Worm (Caenorhabditis elegans): ENCODE measurements around the gene drr-2.

drr-2 gene

DNA sequence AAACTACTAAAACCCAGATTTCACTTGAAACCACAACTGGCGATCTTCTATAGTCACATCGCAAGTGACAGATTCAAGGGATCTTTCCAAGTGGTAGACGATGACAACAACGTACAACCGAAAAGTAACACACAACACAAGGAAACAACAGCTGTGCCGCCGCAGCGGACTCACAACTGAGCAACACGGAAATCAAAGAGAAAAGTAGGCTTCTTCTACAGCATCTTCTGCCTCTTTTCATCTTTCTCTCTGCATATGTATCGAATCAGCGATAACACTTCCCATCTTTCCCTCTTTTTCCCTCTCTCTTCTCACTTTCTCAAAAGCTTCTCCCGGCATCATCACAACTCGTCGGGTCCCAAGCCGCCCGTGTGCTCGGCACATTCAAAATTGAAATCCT, 26.6 kb downstream of the drr-2 start, which contains the start of gene T12D8.9:
Gene T12D8.9, plus strand, starts transcription at position 312 of the 400 bp plus-strand sequence.
- TF ChIP-seq hnd-1 (tag; optimal IDR thresholded peaks at IDR 0.05): no peak
- no peak for TF ChIP-seq aly-1 (tag; optimal IDR thresholded peaks at IDR 0.05)
- no peak for TF ChIP-seq sea-1 (GFP tag; conservative IDR thresholded peaks at IDR 0.05)
- no peak for TF ChIP-seq ets-7 (tag; optimal IDR thresholded peaks at IDR 0.05)
- no peak for TF ChIP-seq ceh-13 (GFP tag; optimal IDR thresholded peaks at IDR 0.05)
- TF ChIP-seq pes-1 (GFP tag; IDR thresholded peaks at IDR 0.05): no peak
- no peak for TF ChIP-seq tbx-37 (GFP tag; conservative IDR thresholded peaks at IDR 0.05)
- TF ChIP-seq B0310.2 (tag; optimal IDR thresholded peaks at IDR 0.05): no peak
- no peak for TF ChIP-seq ceh-36 (tag; optimal IDR thresholded peaks at IDR 0.05)
- no peak for TF ChIP-seq flt-1 (GFP tag; IDR thresholded peaks at IDR 0.05)
- TF ChIP-seq F13C5.2 (tag; optimal IDR thresholded peaks at IDR 0.05): no peak
- no peak for TF ChIP-seq ama-1 (optimal IDR thresholded peaks at IDR 0.05)

DNA sequence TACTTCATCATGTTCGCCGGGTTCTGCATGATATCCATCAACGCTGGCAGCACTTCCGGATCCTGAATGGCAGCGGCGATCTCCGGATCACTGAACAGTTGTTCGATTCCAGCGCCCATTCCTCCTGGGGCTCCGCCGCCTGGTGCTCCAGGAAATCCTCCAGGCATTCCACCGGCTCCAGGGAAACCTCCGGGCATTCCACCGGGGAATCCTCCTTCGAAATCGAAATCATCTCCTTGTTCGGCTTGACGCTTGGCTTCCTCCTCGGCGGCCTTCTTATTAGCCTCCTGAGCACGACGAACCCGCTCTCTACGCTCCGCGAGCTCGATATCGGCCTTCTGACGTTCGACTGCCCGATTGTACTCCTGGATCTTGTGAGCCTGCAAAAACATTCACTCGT, 27.8 kb downstream of the drr-2 start:
- TF ChIP-seq hnd-1 (tag; optimal IDR thresholded peaks at IDR 0.05): no peak
- TF ChIP-seq hmg-4 (GFP tag; optimal IDR thresholded peaks at IDR 0.05): peak; percentile 21

- TF ChIP-seq flt-1 (GFP tag; IDR thresholded peaks at IDR 0.05): no peak
- no peak for TF ChIP-seq tbx-11 (GFP tag; IDR thresholded peaks at IDR 0.05)
- TF ChIP-seq ceh-13 (GFP tag; optimal IDR thresholded peaks at IDR 0.05): no peak
- TF ChIP-seq tra-4 (tag; optimal IDR thresholded peaks at IDR 0.05): no peak
- TF ChIP-seq F13C5.2 (tag; optimal IDR thresholded peaks at IDR 0.05): no peak
- no peak for TF ChIP-seq hmbx-1 (tag; optimal IDR thresholded peaks at IDR 0.05)
- no peak for TF ChIP-seq hnd-1 (tag; optimal IDR thresholded peaks at IDR 0.05)
- no peak for TF ChIP-seq pes-1 (GFP tag; IDR thresholded peaks at IDR 0.05)
- no peak for TF ChIP-seq aly-1 (tag; optimal IDR thresholded peaks at IDR 0.05)
- no peak for TF ChIP-seq B0310.2 (tag; optimal IDR thresholded peaks at IDR 0.05)
- TF ChIP-seq tbx-37 (GFP tag; conservative IDR thresholded peaks at IDR 0.05): no peak
- no peak for TF ChIP-seq sea-1 (GFP tag; conservative IDR thresholded peaks at IDR 0.05)
- TF ChIP-seq hmg-4 (GFP tag; optimal IDR thresholded peaks at IDR 0.05): no peak
- TF ChIP-seq ets-7 (tag; optimal IDR thresholded peaks at IDR 0.05): no peak
- no peak for TF ChIP-seq scrt-1 (GFP tag; IDR thresholded peaks at IDR 0.05)
- no peak for TF ChIP-seq ama-1 (optimal IDR thresholded peaks at IDR 0.05)
- TF ChIP-seq ceh-36 (tag; optimal IDR thresholded peaks at IDR 0.05): no peak
Observed at ce11 chrIII:13614751-13615150, 28.6 kb downstream of the drr-2 start.

ce11 chrIII:13614206-13614605, 29.2 kb downstream of the drr-2 start:
- no peak for TF ChIP-seq ceh-13 (GFP tag; optimal IDR thresholded peaks at IDR 0.05)
- TF ChIP-seq tbx-11 (GFP tag; IDR thresholded peaks at IDR 0.05): no peak
- TF ChIP-seq hmg-4 (GFP tag; optimal IDR thresholded peaks at IDR 0.05): no peak
- no peak for TF ChIP-seq pes-1 (GFP tag; IDR thresholded peaks at IDR 0.05)

- TF ChIP-seq B0310.2 (tag; optimal IDR thresholded peaks at IDR 0.05): no peak
- TF ChIP-seq ama-1 (optimal IDR thresholded peaks at IDR 0.05): no peak
- no peak for TF ChIP-seq sea-1 (GFP tag; conservative IDR thresholded peaks at IDR 0.05)
- no peak for TF ChIP-seq scrt-1 (GFP tag; IDR thresholded peaks at IDR 0.05)
- no peak for TF ChIP-seq F13C5.2 (tag; optimal IDR thresholded peaks at IDR 0.05)
- TF ChIP-seq aly-1 (tag; optimal IDR thresholded peaks at IDR 0.05): no peak
- no peak for TF ChIP-seq tbx-37 (GFP tag; conservative IDR thresholded peaks at IDR 0.05)
- no peak for TF ChIP-seq pes-1 (GFP tag; IDR thresholded peaks at IDR 0.05)
- no peak for TF ChIP-seq hmbx-1 (tag; optimal IDR thresholded peaks at IDR 0.05)
- no peak for TF ChIP-seq ceh-36 (tag; optimal IDR thresholded peaks at IDR 0.05)
- TF ChIP-seq flt-1 (GFP tag; IDR thresholded peaks at IDR 0.05): no peak
- TF ChIP-seq tbx-11 (GFP tag; IDR thresholded peaks at IDR 0.05): no peak
- no peak for TF ChIP-seq tra-4 (tag; optimal IDR thresholded peaks at IDR 0.05)
- no peak for TF ChIP-seq hmg-4 (GFP tag; optimal IDR thresholded peaks at IDR 0.05)
- no peak for TF ChIP-seq hnd-1 (tag; optimal IDR thresholded peaks at IDR 0.05)
- no peak for TF ChIP-seq ceh-13 (GFP tag; optimal IDR thresholded peaks at IDR 0.05)
- no peak for TF ChIP-seq ets-7 (tag; optimal IDR thresholded peaks at IDR 0.05)
Observed at ce11 chrIII:13607833-13608232, 35.5 kb downstream of the drr-2 start, which contains the start of gene shpk-1. Gene shpk-1, plus strand, starts transcription at chrIII:13608020.

ce11 chrIII:13606865-13607264, 36.5 kb downstream of the drr-2 start:
- no peak for TF ChIP-seq flt-1 (GFP tag; IDR thresholded peaks at IDR 0.05)
- TF ChIP-seq tbx-37 (GFP tag; conservative IDR thresholded peaks at IDR 0.05): no peak
- no peak for TF ChIP-seq F13C5.2 (tag; optimal IDR thresholded peaks at IDR 0.05)
- TF ChIP-seq hnd-1 (tag; optimal IDR thresholded peaks at IDR 0.05): no peak
- no peak for TF ChIP-seq ets-7 (tag; optimal IDR thresholded peaks at IDR 0.05)
- TF ChIP-seq hmbx-1 (tag; optimal IDR thresholded peaks at IDR 0.05): no peak
- no peak for TF ChIP-seq scrt-1 (GFP tag; IDR thresholded peaks at IDR 0.05)
- no peak for TF ChIP-seq ceh-13 (GFP tag; optimal IDR thresholded peaks at IDR 0.05)
- no peak for TF ChIP-seq B0310.2 (tag; optimal IDR thresholded peaks at IDR 0.05)
- no peak for TF ChIP-seq sea-1 (GFP tag; conservative IDR thresholded peaks at IDR 0.05)
- TF ChIP-seq hmg-4 (GFP tag; optimal IDR thresholded peaks at IDR 0.05): no peak
- TF ChIP-seq ceh-36 (tag; optimal IDR thresholded peaks at IDR 0.05): no peak
- no peak for TF ChIP-seq ama-1 (optimal IDR thresholded peaks at IDR 0.05)
- TF ChIP-seq tra-4 (tag; optimal IDR thresholded peaks at IDR 0.05): no peak
- TF ChIP-seq tbx-11 (GFP tag; IDR thresholded peaks at IDR 0.05): no peak
- no peak for TF ChIP-seq aly-1 (tag; optimal IDR thresholded peaks at IDR 0.05)

ce11 chrIII:13606016-13606530, 37.3 kb downstream of the drr-2 start, which contains the start of gene act-5:
Gene act-5, minus strand, starts transcription at chrIII:13606066.
- TF ChIP-seq tra-4 (tag; optimal IDR thresholded peaks at IDR 0.05): no peak
- TF ChIP-seq tbx-11 (GFP tag; IDR thresholded peaks at IDR 0.05): no peak
- TF ChIP-seq hnd-1 (tag; optimal IDR thresholded peaks at IDR 0.05): no peak
- TF ChIP-seq scrt-1 (GFP tag; IDR thresholded peaks at IDR 0.05): no peak
- TF ChIP-seq hmbx-1 (tag; optimal IDR thresholded peaks at IDR 0.05): no peak
- TF ChIP-seq hmg-4 (GFP tag; optimal IDR thresholded peaks at IDR 0.05): no peak

- TF ChIP-seq pes-1 (GFP tag; IDR thresholded peaks at IDR 0.05) (no peak), scrt-1 (GFP tag; IDR thresholded peaks at IDR 0.05) (no peak), ets-7 (tag; optimal IDR thresholded peaks at IDR 0.05) (no peak), ceh-13 (GFP tag; optimal IDR thresholded peaks at IDR 0.05) (no peak), F13C5.2 (tag; optimal IDR thresholded peaks at IDR 0.05) (no peak), flt-1 (GFP tag; IDR thresholded peaks at IDR 0.05) (no peak), aly-1 (tag; optimal IDR thresholded peaks at IDR 0.05) (no peak), ama-1 (optimal IDR thresholded peaks at IDR 0.05) (no peak), tbx-37 (GFP tag; conservative IDR thresholded peaks at IDR 0.05) (no peak), hnd-1 (tag; optimal IDR thresholded peaks at IDR 0.05) (no peak), B0310.2 (tag; optimal IDR thresholded peaks at IDR 0.05) (no peak), tbx-11 (GFP tag; IDR thresholded peaks at IDR 0.05) (no peak), hmg-4 (GFP tag; optimal IDR thresholded peaks at IDR 0.05) (no peak), tra-4 (tag; optimal IDR thresholded peaks at IDR 0.05) (no peak), ceh-36 (tag; optimal IDR thresholded peaks at IDR 0.05) (no peak), hmbx-1 (tag; optimal IDR thresholded peaks at IDR 0.05) (no peak), sea-1 (GFP tag; conservative IDR thresholded peaks at IDR 0.05) (no peak)
Observed at ce11 chrIII:13604834-13605233, 38.5 kb downstream of the drr-2 start.
